Worm (Caenorhabditis elegans) whole organism, early embryonic: ENCODE measurements around the gene atf-7.

Experiments used
- ceh-36 ChIP-seq: sonication (generic microtip); optimal IDR thresholded peaks from 2 replicates; lab custom pipeline; 2016; ENCODE audit warnings: missing genetic modification characterization, inconsistent platforms, missing compliant biosample characterization
- flt-1 ChIP-seq: fragments of 200-800 bp; sonication (Bioruptor generic); IDR thresholded peaks from 2 replicates; pipeline ENCODE4 v1.3.6; 2022; ENCODE audit warnings: missing genetic modification characterization, missing compliant biosample characterization
- pes-1 ChIP-seq: fragments of 200-800 bp; sonication (Bioruptor generic); IDR thresholded peaks from 2 replicates; pipeline ENCODE4 v1.3.6; 2022; ENCODE audit warnings: missing genetic modification reagents, missing genetic modification characterization, missing compliant biosample characterization
- sea-1 ChIP-seq: fragments of 200-800 bp; sonication (Bioruptor generic); conservative IDR thresholded peaks from 2 replicates; pipeline ENCODE4 v1.3.6; 2022; ENCODE audit warnings: missing genetic modification characterization, missing compliant biosample characterization

- TF ChIP-seq pes-1 (GFP tag; lab: Robert Waterston, UW) = no peak
- no peak for TF ChIP-seq ceh-36 (tag; lab: Kevin White, UChicago)
- TF ChIP-seq sea-1 (GFP tag; lab: Robert Waterston, UW) = no peak
- TF ChIP-seq flt-1 (GFP tag; lab: Robert Waterston, UW) = no peak
These were observed 54.4 kb downstream of the atf-7 start for ce11 chrIII:4444492-4444891.
